Worm (Caenorhabditis elegans) whole organism, early embryonic: ENCODE data around the gene cyp-13A8.

ENCODE experiments used
- B0310.2 ChIP-seq: sonication (generic microtip); optimal IDR thresholded peaks from 2 replicates; lab custom pipeline; 2016; ENCODE audit warnings: mild to moderate bottlenecking, missing genetic modification characterization, missing compliant biosample characterization
- F13C5.2 ChIP-seq: sonication (generic microtip); optimal IDR thresholded peaks from 2 replicates; lab custom pipeline; 2017; ENCODE audit warnings: mild to moderate bottlenecking, missing genetic modification characterization, inconsistent platforms, missing compliant biosample characterization
- aly-1 ChIP-seq: sonication (generic microtip); optimal IDR thresholded peaks from 2 replicates; lab custom pipeline; 2016; ENCODE audit warnings: missing genetic modification characterization, missing compliant biosample characterization
- ama-1 ChIP-seq: fragments of 150-350 bp; optimal IDR thresholded peaks from 2 replicates; lab custom pipeline; 2014
- ceh-13 ChIP-seq: fragments of 200-800 bp; sonication (Bioruptor generic); optimal IDR thresholded peaks from 2 replicates; lab custom pipeline; 2018; ENCODE audit warnings: mild to moderate bottlenecking, missing genetic modification characterization, missing compliant biosample characterization
- ceh-36 ChIP-seq: sonication (generic microtip); optimal IDR thresholded peaks from 2 replicates; lab custom pipeline; 2016; ENCODE audit warnings: missing genetic modification characterization, inconsistent platforms, missing compliant biosample characterization
- ets-7 ChIP-seq: sonication (generic microtip); optimal IDR thresholded peaks from 2 replicates; lab custom pipeline; 2016; ENCODE audit warnings: missing genotype, missing genetic modification characterization, missing compliant biosample characterization
- flt-1 ChIP-seq: fragments of 200-800 bp; sonication (Bioruptor generic); IDR thresholded peaks from 2 replicates; pipeline ENCODE4 v1.3.6; 2022; ENCODE audit warnings: missing genetic modification characterization, missing compliant biosample characterization
- hmbx-1 ChIP-seq: sonication (generic microtip); optimal IDR thresholded peaks from 2 replicates; lab custom pipeline; 2016; ENCODE audit warnings: mild to moderate bottlenecking, missing genetic modification characterization, missing compliant biosample characterization
- pes-1 ChIP-seq: fragments of 200-800 bp; sonication (Bioruptor generic); IDR thresholded peaks from 2 replicates; pipeline ENCODE4 v1.3.6; 2022; ENCODE audit warnings: missing genetic modification reagents, missing genetic modification characterization, missing compliant biosample characterization
- scrt-1 ChIP-seq: fragments of 200-800 bp; sonication (Bioruptor generic); IDR thresholded peaks from 2 replicates; pipeline ENCODE4 v1.3.6; 2022; ENCODE audit warnings: missing genetic modification characterization, missing compliant biosample characterization
- sea-1 ChIP-seq: fragments of 200-800 bp; sonication (Bioruptor generic); conservative IDR thresholded peaks from 2 replicates; pipeline ENCODE4 v1.3.6; 2022; ENCODE audit warnings: missing genetic modification characterization, missing compliant biosample characterization
- tbx-37 ChIP-seq: fragments of 200-800 bp; sonication (Bioruptor generic); conservative IDR thresholded peaks from 2 replicates; pipeline ENCODE4 v1.3.6; 2022; ENCODE audit warnings: missing genetic modification reagents, missing genetic modification characterization, missing compliant biosample characterization
- tra-4 ChIP-seq: sonication (generic microtip); optimal IDR thresholded peaks from 2 replicates; lab custom pipeline; 2017; ENCODE audit warnings: missing genetic modification characterization, missing compliant biosample characterization

ce11 chrII:9802642-9803041 lies 4.7 kb downstream of the cyp-13A8 start, which contains the start of gene cyp-13A6:
- TF ChIP-seq ama-1 (lab: Kevin White, UChicago) (no peak), F13C5.2 (tag; lab: Kevin White, UChicago) (no peak), ceh-36 (tag; lab: Kevin White, UChicago) (no peak), sea-1 (GFP tag; lab: Robert Waterston, UW) (no peak), hmbx-1 (no peak), ceh-13 (GFP tag; lab: Kevin White, UChicago) (no peak), scrt-1 (GFP tag; lab: Robert Waterston, UW) (no peak), flt-1 (GFP tag; lab: Robert Waterston, UW) (no peak), B0310.2 (tag; lab: Kevin White, UChicago) (no peak), tra-4 (no peak), tbx-37 (GFP tag; lab: Robert Waterston, UW) (no peak), pes-1 (GFP tag; lab: Robert Waterston, UW) (no peak), aly-1 (tag; lab: Kevin White, UChicago) (no peak), ets-7 (tag; lab: Kevin White, UChicago) (no peak)
